Fruit fly (Drosophila melanogaster) whole organism, embryonic: ENCODE results near the gene CG32344.
A peak's percentile ranks its signal among the peaks of the same experiment; 100 is the strongest.

Source experiments
- Ada2b ChIP-seq: fragments of 200-800 bp; sonication (Bioruptor generic); IDR thresholded peaks from 2 replicates; pipeline ENCODE4 v1.3.6; 2022; ENCODE audit warnings: missing biosample characterization, missing genetic modification characterization
- Antp ChIP-seq: fragments of 200-800 bp; sonication (Bioruptor generic); optimal IDR thresholded peaks from 3 replicates; lab custom pipeline; 2016; ENCODE audit warnings: missing biosample characterization, missing genetic modification characterization
- Awh ChIP-seq: fragments of 200-800 bp; sonication (Bioruptor generic); IDR thresholded peaks from 2 replicates; pipeline ENCODE4, ENCODE4 v1.3.6; 2022; ENCODE audit warnings: missing biosample characterization, missing genetic modification characterization
- CG10431 ChIP-seq: fragments of 200-800 bp; sonication (Bioruptor generic); optimal IDR thresholded peaks from 3 replicates; lab custom pipeline; 2018; ENCODE audit warnings: missing biosample characterization, mild to moderate bottlenecking, missing genetic modification characterization
- CG11695 ChIP-seq: fragments of 200-800 bp; sonication (Bioruptor generic); IDR thresholded peaks from 3 replicates; pipeline ENCODE4 v1.3.6; 2022; ENCODE audit warnings: missing biosample characterization, missing genetic modification characterization
- CG11723 ChIP-seq: fragments of 200-800 bp; sonication (Bioruptor generic); optimal IDR thresholded peaks from 2 replicates; lab custom pipeline; 2017; ENCODE audit warnings: missing biosample characterization, mild to moderate bottlenecking, missing genetic modification characterization
- CG12219 ChIP-seq: fragments of 200-800 bp; sonication (Bioruptor generic); optimal IDR thresholded peaks from 3 replicates; lab custom pipeline; 2018; ENCODE audit warnings: missing biosample characterization, mild to moderate bottlenecking, missing genetic modification characterization
- CG1233 ChIP-seq: fragments of 200-800 bp; sonication (Bioruptor generic); optimal IDR thresholded peaks from 4 replicates; lab custom pipeline; 2018; ENCODE audit warnings: missing biosample characterization, mild to moderate bottlenecking, missing genetic modification characterization
- CG12659 ChIP-seq: fragments of 200-800 bp; sonication (Bioruptor generic); optimal IDR thresholded peaks from 3 replicates; lab custom pipeline; 2017; ENCODE audit warnings: mild to moderate bottlenecking, missing biosample characterization, missing genetic modification reagents, missing genetic modification characterization
- CG13123 ChIP-seq: fragments of 200-800 bp; sonication (Bioruptor generic); optimal IDR thresholded peaks from 2 replicates; lab custom pipeline; 2016; ENCODE audit warnings: missing biosample characterization, missing genetic modification characterization
- CG14050 ChIP-seq: fragments of 200-800 bp; sonication (Bioruptor generic); IDR thresholded peaks from 3 replicates; pipeline ENCODE4 v1.3.6; 2022; ENCODE audit warnings: missing biosample characterization, missing genetic modification characterization
- CG15073 ChIP-seq: fragments of 200-800 bp; sonication (Bioruptor generic); optimal IDR thresholded peaks from 2 replicates; lab custom pipeline; 2016; ENCODE audit warnings: missing biosample characterization, missing genetic modification characterization
- CG15479 ChIP-seq: fragments of 200-800 bp; sonication (Bioruptor generic); optimal IDR thresholded peaks from 3 replicates; lab custom pipeline; 2019; ENCODE audit warnings: missing biosample characterization, mild to moderate bottlenecking, missing genetic modification characterization, moderate library complexity
- CG15696 ChIP-seq: fragments of 200-800 bp; sonication (Bioruptor generic); optimal IDR thresholded peaks from 2 replicates; lab custom pipeline; 2019; ENCODE audit warnings: missing biosample characterization, mild to moderate bottlenecking, missing genetic modification characterization, moderate library complexity
- CG18262 ChIP-seq: fragments of 200-800 bp; optimal IDR thresholded peaks from 3 replicates; lab custom pipeline; 2019; ENCODE audit warnings: missing biosample characterization, mild to moderate bottlenecking, missing genetic modification characterization, moderate library complexity
- CG2116 ChIP-seq: fragments of 200-800 bp; sonication (Bioruptor generic); optimal IDR thresholded peaks from 3 replicates; lab custom pipeline; 2018; ENCODE audit warnings: missing biosample characterization, mild to moderate bottlenecking, missing genetic modification characterization
- CG2889 ChIP-seq: fragments of 200-800 bp; sonication (Bioruptor generic); IDR thresholded peaks from 3 replicates; pipeline ENCODE4 v1.3.6; 2022; ENCODE audit warnings: missing biosample characterization, missing genetic modification characterization
- CG31224 ChIP-seq: fragments of 200-800 bp; sonication (Bioruptor generic); IDR thresholded peaks from 2 replicates; pipeline ENCODE4 v1.3.6; 2022; ENCODE audit warnings: missing biosample characterization, missing genetic modification characterization
- CG3163 ChIP-seq: fragments of 200-800 bp; sonication (Bioruptor generic); optimal IDR thresholded peaks from 3 replicates; lab custom pipeline; 2016; ENCODE audit warnings: missing biosample characterization, missing genetic modification characterization
- CG34422 ChIP-seq: fragments of 200-800 bp; sonication (Bioruptor generic); IDR thresholded peaks from 3 replicates; pipeline ENCODE4 v1.3.6; 2022; ENCODE audit warnings: missing biosample characterization, missing genetic modification characterization
- CG5180 ChIP-seq: fragments of 200-800 bp; sonication (Bioruptor generic); optimal IDR thresholded peaks from 3 replicates; lab custom pipeline; 2017; ENCODE audit warnings: missing biosample characterization, missing genetic modification characterization, mild to moderate bottlenecking, moderate library complexity, missing genetic modification reagents
- CG5953 ChIP-seq: fragments of 200-800 bp; sonication (Bioruptor generic); IDR thresholded peaks from 2 replicates; pipeline ENCODE4 v1.3.6; 2022; ENCODE audit warnings: missing biosample characterization, missing genetic modification characterization
- CG7556 ChIP-seq: fragments of 200-800 bp; sonication (Bioruptor generic); optimal IDR thresholded peaks from 2 replicates; lab custom pipeline; 2017; ENCODE audit warnings: missing biosample characterization, mild to moderate bottlenecking, missing genetic modification characterization
- Camta ChIP-seq: fragments of 200-800 bp; sonication (Bioruptor generic); optimal IDR thresholded peaks from 2 replicates; lab custom pipeline; 2016; ENCODE audit warnings: missing biosample characterization, missing genetic modification characterization
- Fer2 ChIP-seq: fragments of 200-800 bp; sonication (Bioruptor generic); optimal IDR thresholded peaks from 2 replicates; lab custom pipeline; 2018; ENCODE audit warnings: missing biosample characterization, mild to moderate bottlenecking, missing genetic modification characterization, moderate library complexity
- HLH3B ChIP-seq: fragments of 200-800 bp; sonication (Bioruptor generic); IDR thresholded peaks from 2 replicates; pipeline ENCODE4 v1.3.6; 2022; ENCODE audit warnings: missing biosample characterization, missing genetic modification characterization
- HLH54F ChIP-seq: fragments of 200-800 bp; sonication (Bioruptor generic); optimal IDR thresholded peaks from 3 replicates; lab custom pipeline; 2016; ENCODE audit warnings: missing biosample characterization, missing genetic modification characterization
- Hsf ChIP-seq: fragments of 200-800 bp; sonication (Bioruptor generic); optimal IDR thresholded peaks from 3 replicates; lab custom pipeline; 2016; ENCODE audit warnings: missing biosample characterization, missing genetic modification characterization
- Lim3 ChIP-seq: fragments of 200-800 bp; sonication (Bioruptor generic); IDR thresholded peaks from 2 replicates; pipeline ENCODE4 v1.3.6; 2022; ENCODE audit warnings: missing biosample characterization, missing genetic modification characterization
- Lpt ChIP-seq: fragments of >200 bp; optimal IDR thresholded peaks from 2 replicates; lab custom pipeline; 2018; ENCODE audit warnings: missing biosample characterization, missing genetic modification characterization
- Mad ChIP-seq: fragments of 200-800 bp; sonication (Bioruptor generic); optimal IDR thresholded peaks from 2 replicates; lab custom pipeline; 2016; ENCODE audit warnings: missing biosample characterization, missing genetic modification characterization
- Side ChIP-seq: fragments of 200-800 bp; sonication (Bioruptor generic); optimal IDR thresholded peaks from 2 replicates; lab custom pipeline; 2016; ENCODE audit warnings: missing biosample characterization, missing genetic modification characterization
- dmrt11E ChIP-seq: fragments of 200-800 bp; sonication (Bioruptor generic); optimal IDR thresholded peaks from 3 replicates; lab custom pipeline; 2018; ENCODE audit warnings: missing biosample characterization, mild to moderate bottlenecking, missing genetic modification characterization, moderate library complexity
- dpn ChIP-seq, 2 experiments: fragments of 200-800 bp; sonication (Bioruptor generic); optimal IDR thresholded peaks; 3 replicates each; lab custom pipeline; 2016; ENCODE audit warnings: missing biosample characterization in 2 of 2, missing genetic modification characterization in 2 of 2
- hth ChIP-seq: fragments of >200 bp; optimal IDR thresholded peaks from 2 replicates; lab custom pipeline; 2017; ENCODE audit warnings: inconsistent platforms
- jumu ChIP-seq: fragments of 200-800 bp; sonication (Bioruptor generic); optimal IDR thresholded peaks from 3 replicates; lab custom pipeline; 2016; ENCODE audit warnings: missing biosample characterization, missing genetic modification characterization
- knrl ChIP-seq: fragments of 200-800 bp; sonication (Bioruptor generic); IDR thresholded peaks from 3 replicates; pipeline ENCODE4 v1.3.6; 2022; ENCODE audit warnings: missing biosample characterization, missing genetic modification characterization; ENCODE audit not compliant: partially characterized antibody
- mirr ChIP-seq: fragments of 200-800 bp; sonication (Bioruptor generic); optimal IDR thresholded peaks from 3 replicates; lab custom pipeline; 2018; ENCODE audit warnings: missing biosample characterization, mild to moderate bottlenecking, missing genetic modification characterization
- nau ChIP-seq: fragments of 200-800 bp; sonication (Bioruptor generic); optimal IDR thresholded peaks from 3 replicates; lab custom pipeline; 2017; ENCODE audit warnings: missing biosample characterization, mild to moderate bottlenecking, missing genetic modification characterization, missing genetic modification reagents
- nerfin-1 ChIP-seq: fragments of 200-800 bp; sonication (Bioruptor generic); optimal IDR thresholded peaks from 3 replicates; lab custom pipeline; 2019; ENCODE audit warnings: missing biosample characterization, mild to moderate bottlenecking, missing genetic modification characterization, moderate library complexity
- nom ChIP-seq: fragments of 200-800 bp; sonication (Bioruptor generic); optimal IDR thresholded peaks from 2 replicates; lab custom pipeline; 2017; ENCODE audit warnings: missing biosample characterization, missing genetic modification characterization, mild to moderate bottlenecking, moderate library complexity, missing genetic modification reagents
- phol ChIP-seq: fragments of 200-800 bp; sonication (Bioruptor generic); optimal IDR thresholded peaks from 3 replicates; lab custom pipeline; 2018; ENCODE audit warnings: missing biosample characterization, mild to moderate bottlenecking, missing genetic modification characterization, moderate library complexity
- pnt ChIP-seq: fragments of 200-800 bp; sonication (Bioruptor generic); optimal IDR thresholded peaks from 3 replicates; lab custom pipeline; 2016; ENCODE audit warnings: missing biosample characterization, missing genetic modification characterization
- sqz ChIP-seq: fragments of 200-800 bp; sonication (Bioruptor generic); optimal IDR thresholded peaks from 3 replicates; lab custom pipeline; 2018; ENCODE audit warnings: missing biosample characterization, mild to moderate bottlenecking, missing genetic modification characterization
- tll ChIP-seq, 2 experiments: fragments of 200-800 bp in 1 of 2; fragments of >200 bp in 1 of 2; sonication (Bioruptor generic) in 1 of 2; optimal IDR thresholded peaks; 2 replicates each; lab custom pipeline; 2017 to 2019; ENCODE audit warnings: missing biosample characterization in 2 of 2, missing genetic modification characterization in 2 of 2, mild to moderate bottlenecking in 1 of 2, moderate library complexity in 1 of 2
- trem ChIP-seq: fragments of 200-800 bp; optimal IDR thresholded peaks from 3 replicates; lab custom pipeline; 2019; ENCODE audit warnings: missing biosample characterization, mild to moderate bottlenecking, missing genetic modification characterization, moderate library complexity
- trh ChIP-seq: fragments of 200-800 bp; sonication (Bioruptor generic); optimal IDR thresholded peaks from 2 replicates; lab custom pipeline; 2016; ENCODE audit warnings: missing biosample characterization, missing genetic modification characterization
- twi ChIP-seq: fragments of 200-800 bp; optimal IDR thresholded peaks from 2 replicates; lab custom pipeline; 2019; ENCODE audit warnings: missing biosample characterization, mild to moderate bottlenecking, missing genetic modification characterization, moderate library complexity
- unpg ChIP-seq: fragments of 200-800 bp; sonication (Bioruptor generic); optimal IDR thresholded peaks from 3 replicates; lab custom pipeline; 2018; ENCODE audit warnings: missing biosample characterization, mild to moderate bottlenecking, missing genetic modification characterization, moderate library complexity

Gene CG32344

DNA sequence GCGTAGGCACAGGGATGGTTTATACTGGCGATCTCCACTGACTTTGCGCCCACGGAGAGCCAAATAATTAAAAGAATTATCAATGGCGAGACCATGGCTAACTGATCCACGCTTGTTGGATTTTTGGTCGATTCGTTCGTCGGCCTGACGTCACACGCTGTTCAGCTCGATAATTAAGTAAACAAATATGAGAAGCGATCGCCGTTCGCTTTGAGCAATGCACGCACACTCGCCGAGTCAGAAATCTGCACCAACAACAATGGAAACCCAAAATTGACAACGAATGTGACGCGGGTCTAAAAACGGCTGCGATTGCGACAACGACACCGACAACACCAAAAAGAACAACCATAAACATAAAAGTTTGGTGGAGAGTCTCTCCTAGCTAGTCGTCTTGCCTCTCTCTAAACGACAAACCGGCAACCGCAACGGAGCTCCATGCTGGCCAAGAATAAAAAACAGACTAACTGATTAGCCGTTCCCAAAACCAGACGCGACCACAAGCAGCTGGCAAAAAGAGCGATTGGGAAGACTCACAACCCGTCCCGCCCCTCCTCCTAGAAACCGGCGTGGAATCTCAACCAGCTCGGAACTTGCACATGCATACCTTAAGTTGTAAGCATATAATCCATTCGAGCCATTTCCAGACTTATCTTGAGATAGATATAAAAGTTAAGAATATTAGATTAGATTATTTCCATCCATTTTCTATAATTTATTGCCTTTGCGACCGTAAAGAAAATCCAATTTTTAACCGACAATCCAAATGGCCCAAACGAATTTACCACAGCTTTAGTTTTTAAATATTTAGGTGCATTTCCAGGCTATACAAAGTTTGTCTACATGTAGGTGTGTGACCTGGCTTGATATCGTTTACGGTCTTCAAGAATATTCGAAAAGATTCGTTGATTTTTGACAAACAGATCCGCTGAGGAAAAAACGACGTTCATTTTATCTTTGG lies 7.6 kb upstream of the CG32344 start, which contains the start of gene mthl9 (continued):
- TF ChIP-seq CG10431 (no peak), CG12219 (GFP tag; lab: Kevin White, UChicago) (peak; percentile 21), CG14050 (no peak), CG12659 (GFP tag; lab: Kevin White, UChicago) (no peak), CG11723 (no peak), Ada2b (GFP tag; lab: Robert Waterston, UW) (no peak), Lpt (no peak), CG1233 (GFP tag; lab: Kevin White, UChicago) (no peak), phol (tag; lab: Kevin White, UChicago) (no peak), sqz (GFP tag; lab: Kevin White, UChicago) (peak; percentile 53), hth (lab: Kevin White, UChicago) (no peak), dmrt11E (tag; lab: Kevin White, UChicago) (no peak), Lim3 (GFP tag; lab: Robert Waterston, UW) (no peak), CG7556 (no peak), mirr (GFP tag; lab: Kevin White, UChicago) (peak; percentile 82), unpg (GFP tag; lab: Kevin White, UChicago) (no peak), twi (tag; lab: Kevin White, UChicago) (no peak), CG11695 (GFP tag; lab: Robert Waterston, UW) (no peak), nerfin-1 (tag; lab: Kevin White, UChicago) (no peak), nom (GFP tag; lab: Kevin White, UChicago) (peak; percentile 68), Mad (GFP tag; lab: Kevin White, UChicago) (no peak), HLH54F (GFP tag; lab: Kevin White, UChicago) (no peak), CG15479 (GFP tag; lab: Kevin White, UChicago) (no peak), CG13123 (GFP tag; lab: Kevin White, UChicago) (no peak), CG15696 (tag; lab: Kevin White, UChicago) (no peak), nau (GFP tag; lab: Kevin White, UChicago) (peak; percentile 45), HLH3B (GFP tag; lab: Robert Waterston, UW) (no peak), CG15073 (GFP tag; lab: Kevin White, UChicago) (no peak), CG5180 (GFP tag; lab: Kevin White, UChicago) (peak; percentile 16), CG34422 (GFP tag; lab: Robert Waterston, UW) (peak; percentile 56; the same call in 1 of the 3 replicates), CG18262 (tag; lab: Kevin White, UChicago) (no peak), trem (no peak), Antp (GFP tag; lab: Kevin White, UChicago) (no peak), knrl (no peak), dpn (GFP tag; optimal IDR thresholded peaks at IDR 0.05; lab: Kevin White, UChicago) (no peak), Camta (GFP tag; lab: Kevin White, UChicago) (no peak), pnt (GFP tag; lab: Kevin White, UChicago) (no peak), CG5953 (GFP tag; lab: Robert Waterston, UW) (no peak), Hsf (no peak), tll (GFP tag; optimal IDR thresholded peaks at IDR 0.05; lab: Kevin White, UChicago) (no peak), Side (GFP tag; lab: Kevin White, UChicago) (no peak), Fer2 (no peak), jumu (GFP tag; lab: Kevin White, UChicago) (no peak), Awh (GFP tag; lab: Robert Waterston, UW) (no peak), CG2116 (GFP tag; lab: Kevin White, UChicago) (peak; percentile 1), trh (GFP tag; lab: Kevin White, UChicago) (no peak), CG31224 (GFP tag; lab: Robert Waterston, UW) (no peak), CG3163 (GFP tag; lab: Kevin White, UChicago) (no peak), CG2889 (GFP tag; lab: Robert Waterston, UW) (no peak)
